Worm (Caenorhabditis elegans) whole organism, L1 larva: Measurements from ENCODE around the gene scl-5.

Source experiments
- C16A3.4 ChIP-seq: fragments of 150-350 bp; optimal IDR thresholded peaks from 2 replicates; lab custom pipeline; 2014; ENCODE audit warnings: missing biosample characterization, missing genetic modification characterization
- ceh-90 ChIP-seq: sonication (generic microtip); optimal IDR thresholded peaks from 2 replicates; lab custom pipeline; 2016; ENCODE audit warnings: missing genetic modification characterization, missing compliant biosample characterization
- mdl-1 ChIP-seq, 2 experiments: fragments of 150-350 bp; optimal IDR thresholded peaks; 2 replicates each; lab custom pipeline; 2014 to 2017; ENCODE audit warnings: missing biosample characterization in 2 of 2, missing genetic modification characterization in 2 of 2, inconsistent platforms in 1 of 2
- mep-1 ChIP-seq: fragments of 150-350 bp; optimal IDR thresholded peaks from 2 replicates; lab custom pipeline; 2014; ENCODE audit warnings: missing biosample characterization, missing genetic modification characterization
- nhr-11 ChIP-seq: fragments of 150-350 bp; optimal IDR thresholded peaks from 2 replicates; lab custom pipeline; 2014; ENCODE audit warnings: missing biosample characterization, missing genetic modification characterization
- pag-3 ChIP-seq: sonication (generic microtip); optimal IDR thresholded peaks from 2 replicates; lab custom pipeline; 2017; ENCODE audit warnings: missing genetic modification characterization, mild to moderate bottlenecking, missing compliant biosample characterization, antibody characterized with exemption, borderline replicate concordance; ENCODE audit not compliant: insufficient read depth
- snpc-4 ChIP-seq: fragments of 150-350 bp; optimal IDR thresholded peaks from 2 replicates; lab custom pipeline; 2014; ENCODE audit warnings: missing biosample characterization, missing genetic modification characterization
- snu-23 ChIP-seq: sonication (generic microtip); optimal IDR thresholded peaks from 2 replicates; lab custom pipeline; 2016; ENCODE audit warnings: missing genetic modification characterization, missing compliant biosample characterization
- sup-37 ChIP-seq: fragments of 200-800 bp; sonication (Bioruptor generic); optimal IDR thresholded peaks from 2 replicates; lab custom pipeline; 2018; ENCODE audit warnings: mild to moderate bottlenecking, missing genetic modification characterization, missing compliant biosample characterization
- tbx-2 ChIP-seq: sonication (generic microtip); optimal IDR thresholded peaks from 2 replicates; lab custom pipeline; 2016; ENCODE audit warnings: missing genetic modification characterization, missing compliant biosample characterization
- unc-86 ChIP-seq: sonication (generic microtip); optimal IDR thresholded peaks from 2 replicates; lab custom pipeline; 2016; ENCODE audit warnings: missing genetic modification characterization, missing compliant biosample characterization
- zip-4 ChIP-seq: fragments of 200-800 bp; sonication (Bioruptor generic); optimal IDR thresholded peaks from 2 replicates; lab custom pipeline; 2018; ENCODE audit warnings: mild to moderate bottlenecking, missing genetic modification characterization, moderate library complexity, missing compliant biosample characterization
- ztf-11 ChIP-seq, 2 experiments: sonication (generic microtip); optimal IDR thresholded peaks; 2 replicates each; lab custom pipeline; 2016 to 2017; ENCODE audit warnings: missing genetic modification characterization in 2 of 2, missing biosample characterization in 1 of 2, missing compliant biosample characterization in 1 of 2
- ztf-4 ChIP-seq: fragments of 150-350 bp; optimal IDR thresholded peaks from 2 replicates; lab custom pipeline; 2014; ENCODE audit warnings: missing biosample characterization, missing genetic modification characterization

DNA sequence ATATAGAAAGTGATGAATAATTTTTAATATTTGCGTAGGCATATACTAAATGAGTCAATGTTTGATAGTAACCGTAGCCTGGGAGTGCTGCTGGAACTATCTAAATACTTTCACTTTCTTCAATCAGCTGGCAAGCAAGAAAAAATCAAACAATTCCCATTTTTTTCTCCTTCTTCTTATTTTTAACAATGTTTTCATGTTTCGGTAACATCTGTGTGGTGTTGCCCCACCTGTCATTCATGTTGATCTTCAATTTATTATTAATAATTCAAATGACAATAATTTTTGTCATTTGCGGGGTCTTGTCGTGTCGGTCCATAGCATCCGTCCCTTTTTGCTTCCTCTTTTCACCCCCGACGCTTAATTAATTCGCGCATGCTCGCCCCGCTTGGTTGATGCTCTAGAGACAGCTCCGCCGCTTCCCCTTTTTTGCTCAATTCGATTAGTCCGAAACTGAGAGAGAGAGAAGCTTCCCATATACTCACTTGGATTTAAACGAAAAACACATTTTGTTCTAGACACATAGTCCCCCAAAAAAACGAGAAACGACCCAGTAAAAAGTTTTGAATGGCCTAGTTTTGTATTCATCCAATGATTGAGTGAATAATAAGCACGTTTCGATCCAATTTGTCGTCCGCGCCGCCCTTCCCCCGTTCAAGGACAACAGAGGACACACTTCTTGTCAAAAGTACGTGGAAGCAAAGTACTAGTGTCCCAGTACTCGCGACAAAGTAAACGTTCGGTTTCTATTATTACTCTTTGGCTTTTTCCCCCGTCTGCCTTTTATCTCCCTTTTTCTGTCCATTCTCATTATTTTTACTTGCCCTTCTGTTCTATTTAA, 35.8 kb upstream of the scl-5 start:
- TF ChIP-seq mdl-1 (tag; optimal IDR thresholded peaks at IDR 0.05; lab: Kevin White, UChicago) (no peak), ztf-11 (tag; optimal IDR thresholded peaks at IDR 0.05; lab: Kevin White, UChicago) (peak in 1 of 2 experiments; percentile 15), ceh-90 (tag; lab: Kevin White, UChicago) (no peak), snu-23 (GFP tag; lab: Kevin White, UChicago) (no peak), ztf-4 (tag; lab: Kevin White, UChicago) (no peak), snpc-4 (tag; lab: Kevin White, UChicago) (no peak), zip-4 (GFP tag; lab: Kevin White, UChicago) (no peak), unc-86 (tag; lab: Kevin White, UChicago) (peak; percentile 1), pag-3 (no peak), nhr-11 (tag; lab: Kevin White, UChicago) (no peak), tbx-2 (tag; lab: Kevin White, UChicago) (peak; percentile 42), sup-37 (no peak), C16A3.4 (no peak), mep-1 (no peak)
